Fruit fly (Drosophila melanogaster) whole organism, embryonic: ENCODE data around the gene Cog3.

Experiments used
- Awh ChIP-seq: fragments of 200-800 bp; sonication (Bioruptor generic); IDR thresholded peaks from 2 replicates; pipeline ENCODE4, ENCODE4 v1.3.6; 2022; ENCODE audit warnings: missing biosample characterization, missing genetic modification characterization
- Bgb ChIP-seq: fragments of 200-800 bp; sonication (Bioruptor generic); IDR thresholded peaks from 2 replicates; pipeline ENCODE4 v1.3.6; 2022; ENCODE audit warnings: missing biosample characterization, missing genetic modification characterization; ENCODE audit not compliant: partially characterized antibody
- BtbVII ChIP-seq: fragments of 200-800 bp; sonication (Bioruptor generic); optimal IDR thresholded peaks from 3 replicates; lab custom pipeline; 2017; ENCODE audit warnings: missing biosample characterization, mild to moderate bottlenecking, missing genetic modification characterization
- CG10565 ChIP-seq: fragments of 200-800 bp; sonication (Bioruptor generic); optimal IDR thresholded peaks from 3 replicates; lab custom pipeline; 2016; ENCODE audit warnings: missing biosample characterization, mild to moderate bottlenecking, missing genetic modification characterization
- CG10959 ChIP-seq: fragments of 200-800 bp; sonication (Bioruptor generic); IDR thresholded peaks from 2 replicates; pipeline ENCODE4 v1.3.6; 2022; ENCODE audit warnings: missing biosample characterization, missing genetic modification characterization
- CG14860 ChIP-seq: fragments of 200-800 bp; sonication (Bioruptor generic); IDR thresholded peaks from 3 replicates; pipeline ENCODE4 v1.3.6; 2022; ENCODE audit warnings: missing biosample characterization, missing genetic modification characterization; ENCODE audit not compliant: partially characterized antibody
- CG16815 ChIP-seq: fragments of 200-800 bp; sonication (Bioruptor generic); optimal IDR thresholded peaks from 3 replicates; lab custom pipeline; 2017; ENCODE audit warnings: missing biosample characterization, mild to moderate bottlenecking, missing genetic modification characterization
- CG2199 ChIP-seq: fragments of 200-800 bp; sonication (Bioruptor generic); IDR thresholded peaks from 3 replicates; pipeline ENCODE4 v1.3.6; 2022; ENCODE audit warnings: missing biosample characterization, missing genetic modification characterization
- CG2875 ChIP-seq: fragments of 200-800 bp; sonication (Bioruptor generic); optimal IDR thresholded peaks from 2 replicates; lab custom pipeline; 2017; ENCODE audit warnings: missing biosample characterization, mild to moderate bottlenecking, missing genetic modification characterization, missing genetic modification reagents
- CG30431 ChIP-seq: fragments of 200-800 bp; sonication (Bioruptor generic); optimal IDR thresholded peaks from 2 replicates; lab custom pipeline; 2017; ENCODE audit warnings: missing biosample characterization, missing genetic modification characterization
- CG3838 ChIP-seq: fragments of 200-800 bp; sonication (Bioruptor generic); optimal IDR thresholded peaks from 3 replicates; lab custom pipeline; 2016; ENCODE audit warnings: missing biosample characterization, missing genetic modification characterization
- CG7271 ChIP-seq: fragments of 200-800 bp; sonication (Bioruptor generic); optimal IDR thresholded peaks from 2 replicates; lab custom pipeline; 2018; ENCODE audit warnings: missing biosample characterization, mild to moderate bottlenecking, missing genetic modification characterization, moderate library complexity
- CG8359 ChIP-seq: fragments of 200-800 bp; sonication (Bioruptor generic); optimal IDR thresholded peaks from 2 replicates; lab custom pipeline; 2017; ENCODE audit warnings: missing biosample characterization, mild to moderate bottlenecking, missing genetic modification characterization, borderline replicate concordance
- CG9932 ChIP-seq: fragments of 200-800 bp; sonication (Bioruptor generic); IDR thresholded peaks from 2 replicates; pipeline ENCODE4 v1.3.6; 2022; ENCODE audit warnings: missing biosample characterization, missing genetic modification characterization
- CHES-1-like ChIP-seq: fragments of 200-800 bp; sonication (Bioruptor generic); optimal IDR thresholded peaks from 2 replicates; lab custom pipeline; 2016; ENCODE audit warnings: missing biosample characterization, missing genetic modification characterization
- CoRest ChIP-seq: fragments of 200-800 bp; sonication (Bioruptor generic); optimal IDR thresholded peaks from 3 replicates; lab custom pipeline; 2018; ENCODE audit warnings: missing biosample characterization, mild to moderate bottlenecking, missing genetic modification characterization, moderate library complexity
- Dbx ChIP-seq: fragments of 200-800 bp; sonication (Bioruptor generic); IDR thresholded peaks from 3 replicates; pipeline ENCODE4 v1.3.6; 2022; ENCODE audit warnings: missing biosample characterization, missing genetic modification characterization
- Dref ChIP-seq: fragments of 200-800 bp; sonication (Bioruptor generic); IDR thresholded peaks from 2 replicates; pipeline ENCODE4 v1.3.6; 2022; ENCODE audit warnings: missing biosample characterization, missing genetic modification characterization
- E2f2 ChIP-seq: fragments of 200-800 bp; sonication (Bioruptor generic); IDR thresholded peaks from 2 replicates; pipeline ENCODE4 v1.3.6; 2022; ENCODE audit warnings: missing biosample characterization, missing genetic modification characterization
- HmgD ChIP-seq: fragments of 200-800 bp; sonication (Bioruptor generic); optimal IDR thresholded peaks from 3 replicates; lab custom pipeline; 2016; ENCODE audit warnings: missing biosample characterization, missing genetic modification characterization
- Lhr ChIP-seq: fragments of 200-800 bp; sonication (Bioruptor generic); optimal IDR thresholded peaks from 3 replicates; lab custom pipeline; 2017; ENCODE audit warnings: mild to moderate bottlenecking, missing biosample characterization, missing genetic modification reagents, missing genetic modification characterization
- Mad ChIP-seq: fragments of 200-800 bp; sonication (Bioruptor generic); optimal IDR thresholded peaks from 2 replicates; lab custom pipeline; 2016; ENCODE audit warnings: missing biosample characterization, missing genetic modification characterization
- Mrtf ChIP-seq: fragments of 200-800 bp; sonication (Bioruptor generic); IDR thresholded peaks from 3 replicates; pipeline ENCODE4 v1.3.6; 2022; ENCODE audit warnings: missing biosample characterization, missing genetic modification characterization
- NC2α ChIP-seq: fragments of 200-800 bp; sonication (Bioruptor generic); optimal IDR thresholded peaks from 2 replicates; lab custom pipeline; 2016; ENCODE audit warnings: missing biosample characterization, missing genetic modification characterization
- Oli ChIP-seq: fragments of 200-800 bp; sonication (Bioruptor generic); optimal IDR thresholded peaks from 2 replicates; lab custom pipeline; 2018; ENCODE audit warnings: missing biosample characterization, mild to moderate bottlenecking, missing genetic modification characterization, moderate library complexity
- Scr ChIP-seq: fragments of 200-800 bp; sonication (Bioruptor generic); IDR thresholded peaks from 2 replicates; pipeline ENCODE4 v1.3.6; 2022; ENCODE audit warnings: missing biosample characterization, missing genetic modification characterization; ENCODE audit not compliant: partially characterized antibody
- Six4 ChIP-seq: fragments of 200-800 bp; sonication (Bioruptor generic); optimal IDR thresholded peaks from 2 replicates; lab custom pipeline; 2016; ENCODE audit warnings: missing biosample characterization, missing genetic modification characterization
- Spps ChIP-seq: fragments of 200-800 bp; sonication (Bioruptor generic); optimal IDR thresholded peaks from 2 replicates; lab custom pipeline; 2018; ENCODE audit warnings: missing biosample characterization, mild to moderate bottlenecking, missing genetic modification characterization
- YL-1 ChIP-seq: fragments of 200-800 bp; sonication (Bioruptor generic); optimal IDR thresholded peaks from 3 replicates; lab custom pipeline; 2017; ENCODE audit warnings: missing biosample characterization, mild to moderate bottlenecking, missing genetic modification characterization
- chm ChIP-seq: fragments of 200-800 bp; sonication (Bioruptor generic); IDR thresholded peaks from 2 replicates; pipeline ENCODE4 v1.3.6; 2022; ENCODE audit warnings: missing biosample characterization, missing genetic modification characterization
- croc ChIP-seq: fragments of 200-800 bp; sonication (Bioruptor generic); conservative IDR thresholded peaks from 3 replicates; pipeline ENCODE4 v1.3.6; 2022; ENCODE audit warnings: missing biosample characterization, missing genetic modification characterization
- crp ChIP-seq, 2 experiments: fragments of 200-800 bp; sonication (Bioruptor generic); optimal IDR thresholded peaks; 2 replicates in 1 of 2; 3 replicates in 1 of 2; lab custom pipeline; 2017; ENCODE audit warnings: missing biosample characterization in 2 of 2, missing genetic modification characterization in 2 of 2, mild to moderate bottlenecking in 1 of 2, moderate library complexity in 1 of 2
- da ChIP-seq: fragments of 200-800 bp; sonication (Bioruptor generic); optimal IDR thresholded peaks from 2 replicates; lab custom pipeline; 2016; ENCODE audit warnings: missing biosample characterization, missing genetic modification characterization
- dan ChIP-seq: fragments of 200-800 bp; sonication (Bioruptor generic); IDR thresholded peaks from 2 replicates; pipeline ENCODE4 v1.3.6; 2022; ENCODE audit warnings: missing biosample characterization, missing genetic modification characterization
- dati ChIP-seq: fragments of 200-800 bp; sonication (Bioruptor generic); IDR thresholded peaks from 2 replicates; pipeline ENCODE4 v1.3.6; 2022; ENCODE audit warnings: missing biosample characterization, missing genetic modification characterization
- ems ChIP-seq: fragments of 200-800 bp; sonication (Bioruptor generic); optimal IDR thresholded peaks from 3 replicates; lab custom pipeline; 2016; ENCODE audit warnings: missing biosample characterization, missing genetic modification characterization
- eyg ChIP-seq: fragments of 200-800 bp; sonication (Bioruptor generic); optimal IDR thresholded peaks from 3 replicates; lab custom pipeline; 2016; ENCODE audit warnings: missing biosample characterization, missing genetic modification characterization
- fd102C ChIP-seq: fragments of 200-800 bp; sonication (Bioruptor generic); optimal IDR thresholded peaks from 2 replicates; lab custom pipeline; 2018; ENCODE audit warnings: missing biosample characterization, mild to moderate bottlenecking, missing genetic modification characterization, moderate library complexity
- kah ChIP-seq: fragments of 200-800 bp; sonication (Bioruptor generic); optimal IDR thresholded peaks from 2 replicates; lab custom pipeline; 2018; ENCODE audit warnings: missing biosample characterization, mild to moderate bottlenecking, missing genetic modification characterization
- lbe ChIP-seq: fragments of 200-800 bp; sonication (Bioruptor generic); optimal IDR thresholded peaks from 2 replicates; lab custom pipeline; 2016; ENCODE audit warnings: missing biosample characterization, mild to moderate bottlenecking, missing genetic modification characterization
- org-1 ChIP-seq: fragments of 200-800 bp; sonication (Bioruptor generic); optimal IDR thresholded peaks from 2 replicates; lab custom pipeline; 2017; ENCODE audit warnings: missing biosample characterization, missing genetic modification characterization
- otp ChIP-seq: fragments of 200-800 bp; sonication (Bioruptor generic); IDR thresholded peaks from 3 replicates; pipeline ENCODE4, ENCODE4 v1.3.6; 2022; ENCODE audit warnings: missing biosample characterization, missing genetic modification characterization
- pzg ChIP-seq: fragments of 200-800 bp; sonication (Bioruptor generic); optimal IDR thresholded peaks from 3 replicates; lab custom pipeline; 2018; ENCODE audit warnings: missing biosample characterization, mild to moderate bottlenecking, missing genetic modification characterization, moderate library complexity
- repo ChIP-seq: fragments of 200-800 bp; sonication (Bioruptor generic); optimal IDR thresholded peaks from 2 replicates; lab custom pipeline; 2016; ENCODE audit warnings: missing biosample characterization, missing genetic modification characterization
- ro ChIP-seq: fragments of 200-800 bp; sonication (Bioruptor generic); IDR thresholded peaks from 2 replicates; pipeline ENCODE4 v1.3.6; 2022; ENCODE audit warnings: missing biosample characterization, missing genetic modification characterization
- schlank ChIP-seq: fragments of 200-800 bp; sonication (Bioruptor generic); optimal IDR thresholded peaks from 2 replicates; lab custom pipeline; 2018; ENCODE audit warnings: missing biosample characterization, mild to moderate bottlenecking, missing genetic modification characterization
- sens ChIP-seq: fragments of 200-800 bp; sonication (Bioruptor generic); peaks from one replicate; lab custom pipeline; 2016; ENCODE audit warnings: missing biosample characterization, missing genetic modification characterization
- sisA ChIP-seq: fragments of 200-800 bp; sonication (Bioruptor generic); IDR thresholded peaks from 2 replicates; pipeline ENCODE4 v1.3.6; 2022; ENCODE audit warnings: missing biosample characterization, missing genetic modification characterization
- slou ChIP-seq: fragments of 200-800 bp; sonication (Bioruptor generic); optimal IDR thresholded peaks from 3 replicates; lab custom pipeline; 2016; ENCODE audit warnings: missing biosample characterization, missing genetic modification characterization
- tll ChIP-seq, 2 experiments: fragments of 200-800 bp in 1 of 2; fragments of >200 bp in 1 of 2; sonication (Bioruptor generic) in 1 of 2; optimal IDR thresholded peaks; 2 replicates each; lab custom pipeline; 2017 to 2019; ENCODE audit warnings: missing biosample characterization in 2 of 2, missing genetic modification characterization in 2 of 2, mild to moderate bottlenecking in 1 of 2, moderate library complexity in 1 of 2
- zf30C ChIP-seq: fragments of 200-800 bp; sonication (Bioruptor generic); optimal IDR thresholded peaks from 3 replicates; lab custom pipeline; 2018; ENCODE audit warnings: missing biosample characterization, mild to moderate bottlenecking, missing genetic modification characterization

Gene Cog3

dm6 chr2L:3457007-3457406 is at the start of gene Cog3, which contains the start of gene Sec5 (continued):
- TF ChIP-seq CHES-1-like (GFP tag; lab: Kevin White, UChicago) (peak; percentile 57), CG9932 (peak; percentile 77), chm (GFP tag; lab: Robert Waterston, UW) (no peak), crp (GFP tag; optimal IDR thresholded peaks at IDR 0.05; lab: Kevin White, UChicago) (peak; percentile 93 to 98), otp (GFP tag; lab: Robert Waterston, UW) (no peak), CG16815 (GFP tag; lab: Kevin White, UChicago) (peak; percentile 54), dati (GFP tag; lab: Robert Waterston, UW) (no peak), da (GFP tag; lab: Kevin White, UChicago) (no peak), kah (GFP tag; lab: Kevin White, UChicago) (no peak), CG2875 (GFP tag; lab: Kevin White, UChicago) (no peak), org-1 (no peak), CoRest (tag; lab: Kevin White, UChicago) (peak; percentile 72), Spps (tag; lab: Kevin White, UChicago) (no peak), BtbVII (GFP tag; lab: Kevin White, UChicago) (no peak), ro (no peak), dan (GFP tag; lab: Robert Waterston, UW) (no peak), CG8359 (GFP tag; lab: Kevin White, UChicago) (peak; percentile 32), CG2199 (no peak), Awh (GFP tag; lab: Robert Waterston, UW) (no peak), CG10565 (GFP tag; lab: Kevin White, UChicago) (no peak), NC2α (no peak), Dref (no peak), pzg (GFP tag; lab: Kevin White, UChicago) (peak; percentile 56), Mad (GFP tag; lab: Kevin White, UChicago) (peak; percentile 80), Oli (tag; lab: Kevin White, UChicago) (no peak), lbe (no peak), Bgb (GFP tag; lab: Robert Waterston, UW) (0 out of 2 replicates have a peak, but pooled peaks have one; percentile 6), Mrtf (peak; percentile 36; the same call in 1 of the 3 replicates), CG3838 (no peak), YL-1 (GFP tag; lab: Kevin White, UChicago) (peak; percentile 86), HmgD (GFP tag; lab: Kevin White, UChicago) (peak; percentile 17), zf30C (GFP tag; lab: Kevin White, UChicago) (no peak), E2f2 (GFP tag; lab: Robert Waterston, UW) (peak; percentile 17; the same call in 1 of the 2 replicates), sisA (peak; percentile 13; the same call in 1 of the 2 replicates), Dbx (GFP tag; lab: Robert Waterston, UW) (peak; percentile 55; the same call in 2 of the 3 replicates), repo (GFP tag; lab: Kevin White, UChicago) (no peak), tll (GFP tag; optimal IDR thresholded peaks at IDR 0.05; lab: Kevin White, UChicago) (peak in 1 of 2 experiments; percentile 35), sens (GFP tag; lab: Kevin White, UChicago) (no peak), fd102C (GFP tag; lab: Kevin White, UChicago) (no peak), CG10959 (GFP tag; lab: Robert Waterston, UW) (no peak), schlank (tag; lab: Kevin White, UChicago) (no peak), CG14860 (GFP tag; lab: Robert Waterston, UW) (no peak), eyg (GFP tag; lab: Kevin White, UChicago) (no peak), Lhr (no peak), croc (GFP tag; lab: Robert Waterston, UW) (peak; percentile 26; the same call in 2 of the 3 replicates), ems (GFP tag; lab: Kevin White, UChicago) (peak; percentile 57), CG7271 (no peak), Scr (GFP tag; lab: Robert Waterston, UW) (0 out of 2 replicates have a peak, but pooled peaks have one; percentile 26), Six4 (no peak), slou (GFP tag; lab: Kevin White, UChicago) (no peak), CG30431 (no peak)
